Worm (Caenorhabditis elegans) whole organism, dauer: ENCODE measurements around the gene hil-1.

Experiments
- unc-62 ChIP-seq: sonication (generic microtip); optimal IDR thresholded peaks from 2 replicates; lab custom pipeline; 2017; ENCODE audit warnings: missing biosample characterization, missing genetic modification reagents, missing genetic modification characterization

The hil-1 gene

DNA sequence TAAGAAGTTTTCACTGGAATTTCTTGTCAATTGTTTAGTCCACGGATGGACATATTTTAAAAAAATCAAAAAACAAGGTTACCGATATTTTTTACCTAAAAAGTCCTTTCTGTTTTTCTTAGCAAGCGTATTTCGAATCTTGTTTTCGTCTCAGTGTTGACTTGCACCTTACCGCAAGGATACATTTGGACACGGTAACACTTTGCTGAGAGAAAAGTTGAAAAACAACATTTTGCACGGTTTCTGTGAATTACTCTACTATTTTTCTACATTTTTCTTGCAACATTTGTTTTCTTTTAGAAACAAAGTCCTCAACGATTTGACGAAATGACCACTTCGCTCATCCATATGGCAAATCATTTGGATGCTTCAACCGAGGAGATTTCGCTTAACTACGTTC lies at the start of gene hil-1:
hil-1 (plus strand) TSS at position 301 of the 400 bp plus-strand sequence.
- TF ChIP-seq unc-62 (GFP tag; lab: Kevin White, UChicago) = no peak

DNA sequence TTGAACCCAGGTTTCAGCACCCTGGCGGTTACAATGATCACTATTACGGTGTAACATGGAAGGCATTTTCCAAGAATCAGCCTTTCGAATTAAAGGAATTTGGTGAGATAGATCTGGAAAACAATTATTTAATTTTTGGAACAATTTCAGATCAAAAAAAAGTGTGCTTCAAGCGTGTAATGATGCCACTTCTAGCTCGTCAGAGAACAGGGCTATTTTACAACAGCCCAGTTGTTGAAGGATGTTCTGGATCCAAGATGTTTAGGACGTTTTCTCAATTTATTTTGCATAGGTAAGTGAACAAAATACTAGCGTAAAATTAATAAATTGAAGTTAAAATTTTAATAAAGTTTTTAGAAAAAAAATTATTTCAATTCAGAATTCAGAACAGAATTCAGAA lies 48.7 kb upstream of the hil-1 start:
- no peak for TF ChIP-seq unc-62 (GFP tag; lab: Kevin White, UChicago)

DNA sequence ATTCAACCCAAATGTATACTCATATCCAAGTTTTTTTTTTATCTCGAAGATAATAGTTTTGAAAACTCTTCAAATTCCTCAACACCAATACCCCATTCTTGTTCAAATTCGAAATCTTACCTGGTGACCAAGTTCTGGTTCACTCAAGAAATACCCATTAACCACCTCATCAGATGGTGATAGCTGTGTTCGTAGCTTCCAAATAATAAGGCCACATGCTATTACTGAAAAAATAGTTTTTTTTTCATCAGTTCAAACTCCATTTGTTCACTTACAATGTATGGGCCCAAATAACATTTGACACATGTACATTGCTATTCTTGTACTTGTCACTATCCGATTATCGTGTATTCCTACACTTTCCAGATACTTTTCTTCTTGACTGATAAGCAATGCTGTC lies 42.1 kb upstream of the hil-1 start:
- TF ChIP-seq unc-62 (GFP tag; lab: Kevin White, UChicago) = no peak

DNA sequence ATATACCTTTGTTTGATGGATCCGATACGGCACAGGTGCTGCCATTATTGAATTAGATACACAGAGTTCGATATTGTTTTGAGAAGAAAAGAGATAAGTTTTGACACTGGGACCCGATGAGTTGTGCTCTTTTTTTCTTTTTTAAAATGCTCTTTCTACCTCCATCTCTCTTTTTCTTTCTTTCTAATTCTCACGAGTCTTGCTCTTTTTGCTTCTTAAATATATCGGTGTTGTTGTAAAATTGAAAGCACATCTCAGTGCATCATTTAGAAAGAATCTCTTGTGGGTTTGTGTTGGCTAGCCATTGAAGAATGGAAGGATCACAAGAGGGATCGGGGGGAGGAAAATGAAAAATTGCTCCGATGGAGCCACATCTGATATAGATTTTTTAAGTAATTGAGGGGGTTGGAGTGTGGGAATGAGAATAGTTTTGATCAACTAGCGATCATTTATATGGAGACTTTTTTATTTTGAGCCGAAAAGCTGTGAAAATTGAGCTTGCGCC lies 40.2 kb upstream of the hil-1 start, which contains the start of gene H12D21.9:
H12D21.9 (minus strand) TSS at position 148 of the 505 bp plus-strand sequence.
- no peak for TF ChIP-seq unc-62 (GFP tag; lab: Kevin White, UChicago)

ce11 chrV:14910758-14911157 lies 38.8 kb upstream of the hil-1 start:
- no peak for TF ChIP-seq unc-62 (GFP tag; lab: Kevin White, UChicago)

- TF ChIP-seq unc-62 (GFP tag; lab: Kevin White, UChicago) = no peak
These were observed 34.0 kb upstream of the hil-1 start, which contains the start of gene H12D21.11 for ce11 chrV:14915599-14915998. Gene H12D21.11, plus strand, starts transcription at chrV:14915899.

DNA sequence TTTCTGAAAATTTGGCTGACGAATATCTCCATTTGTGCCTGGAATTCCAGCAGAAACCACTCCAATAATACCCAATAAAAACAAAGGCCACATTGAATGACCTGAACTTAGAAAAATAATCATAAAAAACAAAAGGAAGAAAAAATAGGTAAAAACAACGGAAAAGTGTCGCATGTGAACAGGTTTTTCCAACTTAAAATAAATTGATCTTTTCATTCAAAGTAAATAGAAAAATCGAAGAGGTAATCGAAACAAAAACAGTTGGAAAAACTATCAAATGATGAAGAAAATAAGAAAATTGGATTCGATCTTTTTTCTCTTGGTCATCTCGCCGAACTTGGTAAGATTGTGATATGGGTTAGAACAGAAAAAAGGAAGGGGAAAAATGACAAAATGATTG lies 28.1 kb upstream of the hil-1 start, which contains the start of gene zmp-4:
zmp-4 (minus strand) TSS at position 101 of the 400 bp plus-strand sequence.
- TF ChIP-seq unc-62 (GFP tag; lab: Kevin White, UChicago) = no peak

- TF ChIP-seq unc-62 (GFP tag; lab: Kevin White, UChicago) = no peak
These were observed 25.5 kb upstream of the hil-1 start, which contains the start of gene srg-54 for ce11 chrV:14924104-14924503. Gene srg-54, minus strand, starts transcription at chrV:14924204.

DNA sequence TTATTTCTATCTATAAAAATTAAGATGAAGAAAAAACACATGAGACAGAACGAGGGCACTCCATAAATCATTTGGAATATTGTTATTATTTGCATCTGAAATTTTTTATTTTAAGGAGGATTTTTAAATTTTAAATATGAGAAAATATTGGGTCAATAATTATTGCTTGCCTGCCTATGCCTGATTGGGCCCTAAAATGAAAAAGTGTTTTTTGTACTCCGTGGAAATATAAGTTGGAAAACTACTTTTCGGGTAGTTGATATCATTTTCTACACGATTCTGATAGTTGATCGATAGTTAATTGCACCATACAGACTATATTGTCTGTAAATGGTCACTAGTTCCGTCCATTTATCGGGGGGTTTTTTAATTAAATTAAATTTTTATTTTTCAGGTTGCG lies 21.3 kb upstream of the hil-1 start, which contains the start of gene srg-55:
srg-55 (minus strand) TSS at position 101 of the 400 bp plus-strand sequence.
- no peak for TF ChIP-seq unc-62 (GFP tag; lab: Kevin White, UChicago)

ce11 chrV:14930168-14930567 lies 19.4 kb upstream of the hil-1 start:
- TF ChIP-seq unc-62 (GFP tag; lab: Kevin White, UChicago) = no peak

DNA sequence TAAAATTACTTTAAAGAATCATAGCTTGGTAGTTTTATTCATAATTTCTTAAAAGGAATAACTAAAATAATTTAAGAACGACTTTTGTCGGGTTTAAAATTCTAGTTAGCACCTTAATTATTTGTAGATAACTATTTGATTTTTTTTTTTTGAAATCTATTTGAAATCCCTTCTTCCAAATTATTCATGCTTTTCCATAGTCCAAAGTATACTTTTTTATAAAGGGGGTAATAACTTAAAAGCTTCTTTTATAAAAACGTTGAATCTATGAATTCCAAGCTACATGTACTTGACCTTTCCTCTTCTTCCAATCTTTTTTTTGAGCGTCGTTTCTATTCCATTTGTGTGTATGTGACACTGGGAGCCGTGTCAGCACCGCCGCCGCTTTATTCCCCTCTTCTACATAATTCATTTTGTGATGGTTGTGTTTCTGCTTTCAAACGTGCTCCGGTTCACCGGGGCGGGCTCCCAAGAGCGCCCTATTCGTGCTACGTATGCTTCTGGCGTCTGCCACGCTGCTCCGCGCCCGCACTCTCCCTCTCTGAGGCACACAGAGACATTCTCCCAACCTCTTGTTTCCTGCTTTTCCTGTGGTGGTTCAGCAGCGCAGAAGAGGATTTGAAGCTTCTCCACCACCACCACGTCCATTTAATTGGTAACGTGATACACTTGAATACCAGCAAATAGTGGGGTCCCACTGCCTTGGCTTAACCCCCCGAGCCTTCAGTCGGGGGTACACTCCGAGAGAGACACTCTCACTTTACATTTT lies 15.9 kb upstream of the hil-1 start:
- no peak for TF ChIP-seq unc-62 (GFP tag; lab: Kevin White, UChicago)

ce11 chrV:14936587-14936986 lies 13.0 kb upstream of the hil-1 start, which contains the start of gene C30G7.2:
Gene C30G7.2, plus strand, starts transcription at chrV:14936887.
- no peak for TF ChIP-seq unc-62 (GFP tag; lab: Kevin White, UChicago)

DNA sequence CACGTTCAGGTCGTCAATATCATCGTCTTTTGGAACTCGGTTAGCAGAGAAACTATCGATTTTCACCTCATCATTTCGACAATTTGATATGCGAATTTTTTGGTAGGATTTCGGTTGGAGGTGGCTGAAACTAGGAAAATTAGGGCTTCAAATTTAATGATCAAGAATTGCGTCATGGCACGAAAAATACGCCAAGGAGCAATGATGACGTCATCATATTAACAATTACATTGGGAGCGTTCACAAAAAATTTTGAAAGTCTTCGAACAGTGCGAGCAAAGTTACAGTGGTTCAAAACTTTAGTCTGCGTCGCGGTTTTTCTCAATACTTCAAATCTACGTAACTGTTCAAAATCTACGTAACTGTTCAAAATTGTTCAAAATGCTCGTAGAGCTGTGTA lies 6.7 kb upstream of the hil-1 start:
- no peak for TF ChIP-seq unc-62 (GFP tag; lab: Kevin White, UChicago)

DNA sequence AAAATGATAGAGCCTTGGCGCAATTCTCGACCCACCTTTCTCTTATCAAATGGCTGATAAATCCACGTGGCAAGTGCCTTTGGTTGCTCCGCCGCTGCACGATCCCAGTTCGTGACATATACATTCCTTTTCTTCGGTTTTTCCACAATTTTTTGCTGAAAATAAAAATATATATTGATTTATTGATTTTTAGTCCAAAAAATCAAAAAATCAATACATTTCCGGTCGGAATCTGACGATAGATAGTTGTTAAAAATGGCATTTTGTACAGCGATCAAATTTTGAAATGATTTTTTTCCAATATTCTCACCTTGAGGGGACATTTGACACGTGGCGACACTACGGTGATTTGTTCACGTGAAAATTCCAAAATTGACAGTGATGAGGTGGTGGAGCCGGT lies 5.8 kb upstream of the hil-1 start:
- no peak for TF ChIP-seq unc-62 (GFP tag; lab: Kevin White, UChicago)

DNA sequence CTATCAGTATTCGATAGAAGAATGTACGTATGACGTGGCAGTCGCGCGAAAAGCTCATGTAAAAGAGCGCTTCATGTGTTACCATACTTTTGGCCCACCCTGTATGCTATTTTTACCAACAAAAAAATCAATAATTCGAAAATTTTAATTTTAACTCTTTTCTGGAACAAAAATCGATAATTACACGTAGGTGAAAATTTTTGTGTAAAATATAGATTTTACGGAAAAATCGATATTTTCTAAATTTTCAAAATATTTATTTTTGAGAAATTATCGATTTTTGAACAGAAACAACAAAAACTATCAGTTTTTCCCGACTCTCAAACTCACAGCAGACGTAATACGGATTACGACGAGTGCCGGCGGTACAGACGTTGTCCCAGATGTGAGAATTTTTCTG lies 4.5 kb upstream of the hil-1 start:
- no peak for TF ChIP-seq unc-62 (GFP tag; lab: Kevin White, UChicago)

DNA sequence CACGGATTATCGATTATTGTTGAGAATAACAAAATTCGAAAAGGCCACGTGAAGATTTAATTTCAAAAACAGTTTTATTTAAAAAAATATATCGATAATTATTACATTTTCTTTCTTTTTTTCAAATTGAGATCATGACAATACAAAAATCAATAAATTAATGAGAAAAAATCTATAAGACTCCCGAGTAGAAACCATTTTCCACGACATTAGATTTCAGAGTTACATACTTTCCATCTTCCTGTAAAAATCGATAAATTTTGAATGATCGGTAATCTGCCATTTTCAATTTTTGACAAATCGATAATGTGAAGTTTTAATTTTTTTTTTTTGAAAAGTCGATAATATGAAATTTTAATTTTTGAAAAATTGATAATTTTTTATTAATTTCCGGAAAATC lies 3.9 kb upstream of the hil-1 start, which contains the start of gene C30G7.3:
C30G7.3 (minus strand) TSS at position 8 of the 400 bp plus-strand sequence.
- no peak for TF ChIP-seq unc-62 (GFP tag; lab: Kevin White, UChicago)

- TF ChIP-seq unc-62 (GFP tag; lab: Kevin White, UChicago) = no peak
These were observed 2.6 kb upstream of the hil-1 start, which contains the start of gene C30G7.4 for ce11 chrV:14947022-14947421. Gene C30G7.4, minus strand, starts transcription at chrV:14947122.
